Fruit fly (Drosophila melanogaster): Measurements from ENCODE around the gene Dad.
A peak's percentile ranks its signal among the peaks of the same experiment; 100 is the strongest.

Dad gene

dm6 chr3R:17059811-17060169 is 6.0 kb downstream of the Dad start (continued):
- TF ChIP-seq Kr (GFP tag; optimal IDR thresholded peaks at IDR 0.05), result no peak
- TF ChIP-seq CG1603 (tag; optimal IDR thresholded peaks at IDR 0.05), result no peak
- peak; percentile 90 for TF ChIP-seq Med (GFP tag)
- TF ChIP-seq GATAe (GFP tag; conservative IDR thresholded peaks at IDR 0.05), result no peak
- 0 out of 3 replicates have a peak, but pooled peaks have one; percentile 32 for TF ChIP-seq CG6175 (GFP tag; IDR thresholded peaks at IDR 0.05)
- no peak for TF ChIP-seq CG18599 (GFP tag; optimal IDR thresholded peaks at IDR 0.05)
- no peak for TF ChIP-seq CG11504 (tag; optimal IDR thresholded peaks at IDR 0.05)
- TF ChIP-seq ara (GFP tag; IDR thresholded peaks at IDR 0.05), result 0 out of 2 replicates have a peak, but pooled peaks have one; percentile 15
- no peak for TF ChIP-seq Ravus (GFP tag; IDR thresholded peaks at IDR 0.05)
- TF ChIP-seq CG8290 (GFP tag; optimal IDR thresholded peaks at IDR 0.05), result no peak
- peak in 1 of 2 experiments; percentile 53 for TF ChIP-seq CG8290 (tag; optimal IDR thresholded peaks at IDR 0.05)
- TF ChIP-seq kni (GFP tag; optimal IDR thresholded peaks at IDR 0.05), result no peak
- TF ChIP-seq fd96Cb (tag; optimal IDR thresholded peaks at IDR 0.05), result no peak
- no peak for TF ChIP-seq maf-S (GFP tag; optimal IDR thresholded peaks at IDR 0.05)
- TF ChIP-seq Vsx1 (GFP tag; optimal IDR thresholded peaks at IDR 0.05), result no peak
- no peak for TF ChIP-seq chif (GFP tag; optimal IDR thresholded peaks at IDR 0.05)
- 0 out of 3 replicates have a peak, but pooled peaks have one; percentile 10 for TF ChIP-seq gce (GFP tag; IDR thresholded peaks at IDR 0.05)
- TF ChIP-seq Dll (GFP tag; IDR thresholded peaks at IDR 0.05; ENCODE audit: partially characterized antibody), result no peak
- no peak for TF ChIP-seq Scr (GFP tag; IDR thresholded peaks at IDR 0.05; ENCODE audit: partially characterized antibody)
- no peak for TF ChIP-seq E2f1 (GFP tag; IDR thresholded peaks at IDR 0.05)
- no peak for TF ChIP-seq da (GFP tag; optimal IDR thresholded peaks at IDR 0.05)
- no peak for TF ChIP-seq CG6654 (GFP tag; optimal IDR thresholded peaks at IDR 0.05)
- TF ChIP-seq chm (GFP tag; IDR thresholded peaks at IDR 0.05), result 0 out of 2 replicates have a peak, but pooled peaks have one; percentile 17
- TF ChIP-seq Hmr (GFP tag; optimal IDR thresholded peaks at IDR 0.05), result no peak
- TF ChIP-seq ac (GFP tag; optimal IDR thresholded peaks at IDR 0.05), result no peak
- no peak for TF ChIP-seq Xrp1 (GFP tag; IDR thresholded peaks at IDR 0.05)
- TF ChIP-seq CG12659 (GFP tag; optimal IDR thresholded peaks at IDR 0.05), result no peak
- no peak for TF ChIP-seq Drgx (GFP tag; IDR thresholded peaks at IDR 0.05)
- TF ChIP-seq Adf1 (GFP tag; IDR thresholded peaks at IDR 0.05), result peak; percentile 59
- no peak for TF ChIP-seq lov (optimal IDR thresholded peaks at IDR 0.05)
- 0 out of 3 replicates have a peak, but pooled peaks have one; percentile 5 for TF ChIP-seq lov (GFP tag; IDR thresholded peaks at IDR 0.05)
- no peak for TF ChIP-seq Six4 (GFP tag; optimal IDR thresholded peaks at IDR 0.05)
- TF ChIP-seq Nf-YB (GFP tag; optimal IDR thresholded peaks at IDR 0.05), result no peak
- no peak for TF ChIP-seq kah (GFP tag; optimal IDR thresholded peaks at IDR 0.05)
- no peak for TF ChIP-seq CG8478 (optimal IDR thresholded peaks at IDR 0.05)
- TF ChIP-seq Trl (optimal IDR thresholded peaks at IDR 0.05), result peak; percentile 30 to 57
- TF ChIP-seq Trl (GFP tag; optimal IDR thresholded peaks at IDR 0.05), result no peak

dm6 chr3R:17060244-17060664 is 6.4 kb downstream of the Dad start:
- TF ChIP-seq Doc3 (GFP tag; IDR thresholded peaks at IDR 0.05; ENCODE audit: partially characterized antibody) (no peak), prd (optimal IDR thresholded peaks at IDR 0.05) (no peak), prd (GFP tag; IDR thresholded peaks at IDR 0.05) (0 out of 3 replicates have a peak, but pooled peaks have one; percentile 32), CG4820 (GFP tag; optimal IDR thresholded peaks at IDR 0.05) (peak; percentile 23), CG6654 (GFP tag; optimal IDR thresholded peaks at IDR 0.05) (peak; percentile 31), dpn (GFP tag; optimal IDR thresholded peaks at IDR 0.05) (peak; percentile 13 to 49), CG3726 (GFP tag; IDR thresholded peaks at IDR 0.05) (0 out of 3 replicates have a peak, but pooled peaks have one; percentile 33), lilli (GFP tag; optimal IDR thresholded peaks at IDR 0.05) (peak; percentile 26), D (optimal IDR thresholded peaks at IDR 0.05) (no peak), D (GFP tag; optimal IDR thresholded peaks at IDR 0.05) (peak; percentile 44), Ets65A (GFP tag) (peak; percentile 83), CG17359 (tag; optimal IDR thresholded peaks at IDR 0.05) (peak; percentile 61), CG15479 (GFP tag; optimal IDR thresholded peaks at IDR 0.05) (no peak), CG12659 (GFP tag; optimal IDR thresholded peaks at IDR 0.05) (peak; percentile 47), Max (GFP tag; optimal IDR thresholded peaks at IDR 0.05) (peak; percentile 56), fd96Cb (tag; optimal IDR thresholded peaks at IDR 0.05) (peak; percentile 62), CG18476 (GFP tag; optimal IDR thresholded peaks at IDR 0.05) (peak; percentile 66), otp (GFP tag; IDR thresholded peaks at IDR 0.05) (no peak), CG10959 (GFP tag; IDR thresholded peaks at IDR 0.05) (no peak), tup (GFP tag; optimal IDR thresholded peaks at IDR 0.05) (no peak)

Measured in whole organism, embryonic.